Fruit fly (Drosophila melanogaster) Kc167 (cell line): Measurements from ENCODE around the gene CG42854.

Experiments
- Myc ChIP-seq: fragments of >200 bp; optimal IDR thresholded peaks from 2 replicates; lab custom pipeline; 2017; ENCODE audit warnings: missing external identifiers
- Sin3A ChIP-seq: fragments of >200 bp; optimal IDR thresholded peaks from 2 replicates; lab custom pipeline; 2018; ENCODE audit warnings: missing external identifiers
- h ChIP-seq: fragments of >200 bp; optimal IDR thresholded peaks from 3 replicates; lab custom pipeline; 2018; ENCODE audit warnings: missing external identifiers
- insv ChIP-seq: fragments of >200 bp; optimal IDR thresholded peaks from 3 replicates; lab custom pipeline; 2018; ENCODE audit warnings: missing external identifiers
- psq ChIP-seq: fragments of >200 bp; optimal IDR thresholded peaks from 2 replicates; lab custom pipeline; 2017; ENCODE audit warnings: missing external identifiers
- ttk ChIP-seq: sonication (Bioruptor generic); optimal IDR thresholded peaks from 2 replicates; lab custom pipeline; 2017; ENCODE audit warnings: missing external identifiers

DNA sequence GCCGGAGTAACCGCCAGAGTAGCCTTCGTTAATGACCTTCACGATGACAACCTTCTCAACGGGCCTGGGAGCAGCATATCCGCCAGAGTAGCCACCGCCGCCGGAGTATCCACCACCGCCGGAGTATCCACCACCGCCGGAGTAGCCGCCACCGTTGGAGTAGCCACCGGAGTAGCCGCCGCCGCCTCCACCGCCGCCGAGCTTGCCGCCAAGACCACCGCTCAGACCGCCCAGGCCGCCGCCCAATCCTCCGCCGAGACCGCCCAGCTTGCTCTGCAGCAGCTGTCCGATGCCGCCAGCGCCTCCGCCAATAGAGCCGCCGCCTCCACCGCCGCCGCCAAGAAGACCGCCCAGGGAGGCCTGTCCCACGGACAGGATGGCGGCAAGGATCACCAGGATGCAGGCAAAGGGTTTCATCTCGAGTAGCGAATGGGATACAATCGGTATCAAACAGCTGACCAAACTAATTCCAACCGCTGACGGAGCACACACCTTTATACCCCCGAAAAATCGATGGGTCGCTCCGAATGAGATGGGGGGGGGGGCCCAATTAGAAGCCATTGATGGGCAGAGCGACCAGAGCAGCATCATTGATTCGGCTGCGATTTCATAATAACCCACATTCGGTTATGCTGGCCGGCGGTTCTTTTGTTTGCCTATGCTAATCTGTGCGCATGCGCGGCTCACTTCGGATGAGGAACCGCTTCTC lies 20.7 kb downstream of the CG42854 start:
- TF ChIP-seq psq (lab: Kevin White, UChicago) (no peak), h (lab: Kevin White, UChicago) (no peak), ttk (lab: Kevin White, UChicago) (no peak), Myc (lab: Kevin White, UChicago) (no peak), insv (lab: Kevin White, UChicago) (no peak), Sin3A (lab: Kevin White, UChicago) (no peak)
